ENCODE assay signal across 6 fruit fly cellular contexts in genomic region chrX:1392875-1393274, dm6.
A peak's percentile ranks its signal among the peaks of the same experiment; 100 is the strongest.
TF ChIP-seq lines count a peak whose summit lies in the region.

Gene Rilpl, plus strand, starts transcription at chrX:1393054.

- TF ChIP-seq CTCF in S2 (optimal IDR thresholded peaks at IDR 0.05; lab: Kevin White, UChicago): peak; percentile 22 to 26
- no peak for TF ChIP-seq CTCF in whole organism, embryonic (GFP tag; optimal IDR thresholded peaks at IDR 0.05; lab: Kevin White, UChicago)

TF ChIP-seq in whole organism, adult, 20 proteins besides CTCF, POLR2A, EP300 and RAD21 (continues in another document):
- TF ChIP-seq CG33017 (tag; optimal IDR thresholded peaks at IDR 0.05; lab: Kevin White, UChicago): no peak
- no peak for TF ChIP-seq CG7045 (GFP tag; optimal IDR thresholded peaks at IDR 0.05; lab: Kevin White, UChicago)
- TF ChIP-seq bab1 (GFP tag; optimal IDR thresholded peaks at IDR 0.05; lab: Kevin White, UChicago): peak; percentile 70
- peak; percentile 77 for TF ChIP-seq Crg-1 (GFP tag; optimal IDR thresholded peaks at IDR 0.05; lab: Kevin White, UChicago)
- TF ChIP-seq CG14711 (tag; optimal IDR thresholded peaks at IDR 0.05; lab: Kevin White, UChicago): peak; percentile 4
- peak; percentile 81 for TF ChIP-seq Mnt (GFP tag; optimal IDR thresholded peaks at IDR 0.05; lab: Kevin White, UChicago)
- no peak for TF ChIP-seq Clk (GFP tag; optimal IDR thresholded peaks at IDR 0.05; lab: Kevin White, UChicago)
- TF ChIP-seq CG7101 (tag; optimal IDR thresholded peaks at IDR 0.05; lab: Kevin White, UChicago): peak; percentile 62
- TF ChIP-seq CG5204 (GFP tag; optimal IDR thresholded peaks at IDR 0.05; lab: Kevin White, UChicago): no peak
- TF ChIP-seq kay (GFP tag; lab: Kevin White, UChicago; ENCODE audit: borderline replicate concordance): peak; percentile 69
- no peak for TF ChIP-seq cnc (optimal IDR thresholded peaks at IDR 0.05; lab: Kevin White, UChicago)
- peak; percentile 23 for TF ChIP-seq tj (GFP tag; optimal IDR thresholded peaks at IDR 0.05; lab: Kevin White, UChicago)
- TF ChIP-seq toe (GFP tag; optimal IDR thresholded peaks at IDR 0.05; lab: Kevin White, UChicago): peak; percentile 29
- peak; percentile 53 for TF ChIP-seq CG12768 (GFP tag; optimal IDR thresholded peaks at IDR 0.05; lab: Kevin White, UChicago)
- peak; percentile 69 for TF ChIP-seq CG1620 (GFP tag; optimal IDR thresholded peaks at IDR 0.05; lab: Kevin White, UChicago)
- peak; percentile 6 for TF ChIP-seq ovo (GFP tag; optimal IDR thresholded peaks at IDR 0.05; lab: Kevin White, UChicago)
- TF ChIP-seq CG11617 (GFP tag; optimal IDR thresholded peaks at IDR 0.05; lab: Kevin White, UChicago): no peak
- TF ChIP-seq pad (GFP tag; optimal IDR thresholded peaks at IDR 0.05; lab: Kevin White, UChicago): peak; percentile 57

TF ChIP-seq in whole organism, embryonic, 481 proteins besides CTCF, POLR2A, EP300 and RAD21 (continues in another document):
- TF ChIP-seq CG9817 (tag; optimal IDR thresholded peaks at IDR 0.05; lab: Kevin White, UChicago) (no peak), CG2712 (tag; optimal IDR thresholded peaks at IDR 0.05; lab: Kevin White, UChicago) (peak; percentile 15), CG12104 (GFP tag; optimal IDR thresholded peaks at IDR 0.05; lab: Kevin White, UChicago) (no peak), zfh2 (GFP tag; optimal IDR thresholded peaks at IDR 0.05; lab: Kevin White, UChicago) (peak; percentile 52), H15 (GFP tag; IDR thresholded peaks at IDR 0.05; lab: Robert Waterston, UW) (no peak), so (GFP tag; IDR thresholded peaks at IDR 0.05; lab: Robert Waterston, UW) (no peak), CG12071 (GFP tag; optimal IDR thresholded peaks at IDR 0.05; lab: Kevin White, UChicago) (no peak), Trl (optimal IDR thresholded peaks at IDR 0.05; lab: Kevin White, UChicago) (no peak), Trl (GFP tag; optimal IDR thresholded peaks at IDR 0.05; lab: Kevin White, UChicago) (peak; percentile 34), CG7357 (GFP tag; IDR thresholded peaks at IDR 0.05; lab: Robert Waterston, UW) (no peak), CG9215 (GFP tag; IDR thresholded peaks at IDR 0.05; lab: Robert Waterston, UW) (no peak), CG11695 (GFP tag; IDR thresholded peaks at IDR 0.05; lab: Robert Waterston, UW) (no peak), knrl (GFP tag; IDR thresholded peaks at IDR 0.05; lab: Robert Waterston, UW; ENCODE audit: partially characterized antibody) (peak; percentile 67), PHDP (tag; optimal IDR thresholded peaks at IDR 0.05; lab: Kevin White, UChicago) (peak; percentile 12), NFAT (GFP tag; IDR thresholded peaks at IDR 0.05; lab: Robert Waterston, UW) (peak; percentile 49), CG31365 (tag; optimal IDR thresholded peaks at IDR 0.05; lab: Kevin White, UChicago) (no peak), unc-4 (GFP tag; IDR thresholded peaks at IDR 0.05; lab: Robert Waterston, UW; ENCODE audit: partially characterized antibody) (peak; percentile 42; the same call in 1 of the 2 replicates), CG30431 (GFP tag; optimal IDR thresholded peaks at IDR 0.05; lab: Kevin White, UChicago) (no peak)

TF ChIP-seq in whole organism, prepupa, 60 proteins besides CTCF, POLR2A, EP300 and RAD21:
- TF ChIP-seq net (GFP tag; optimal IDR thresholded peaks at IDR 0.05; lab: Kevin White, UChicago) (peak; percentile 23), CG6854 (GFP tag; optimal IDR thresholded peaks at IDR 0.05; lab: Kevin White, UChicago) (peak; percentile 40), cyc (GFP tag; optimal IDR thresholded peaks at IDR 0.05; lab: Kevin White, UChicago) (peak; percentile 14), eg (GFP tag; IDR thresholded peaks at IDR 0.05; lab: Robert Waterston, UW) (0 out of 3 replicates have a peak, but pooled peaks have one; percentile 21), CG3919 (GFP tag; optimal IDR thresholded peaks at IDR 0.05; lab: Kevin White, UChicago) (peak; percentile 30), Lpt (GFP tag; optimal IDR thresholded peaks at IDR 0.05; lab: Kevin White, UChicago) (no peak), CG1621 (tag; optimal IDR thresholded peaks at IDR 0.05; lab: Kevin White, UChicago) (peak; percentile 63), ss (GFP tag; optimal IDR thresholded peaks at IDR 0.05; lab: Kevin White, UChicago) (peak; percentile 29 to 45), fkh (GFP tag; optimal IDR thresholded peaks at IDR 0.05; lab: Kevin White, UChicago) (peak; percentile 66), Eip75B (GFP tag; optimal IDR thresholded peaks at IDR 0.05; lab: Kevin White, UChicago) (peak; percentile 13), esn (GFP tag; optimal IDR thresholded peaks at IDR 0.05; lab: Kevin White, UChicago) (peak; percentile 27), Eip78C (GFP tag; lab: Kevin White, UChicago) (peak; percentile 7), CG7368 (GFP tag; optimal IDR thresholded peaks at IDR 0.05; lab: Kevin White, UChicago) (no peak), Blimp-1 (GFP tag; optimal IDR thresholded peaks at IDR 0.05; lab: Kevin White, UChicago) (no peak), lz (GFP tag; optimal IDR thresholded peaks at IDR 0.05; lab: Kevin White, UChicago) (peak; percentile 25), Sox14 (GFP tag; optimal IDR thresholded peaks at IDR 0.05; lab: Kevin White, UChicago) (peak; percentile 24)

TF ChIP-seq in whole organism, pupa, 21 proteins besides CTCF, POLR2A, EP300 and RAD21:
- no peak for TF ChIP-seq Pif1A (GFP tag; optimal IDR thresholded peaks at IDR 0.05; lab: Kevin White, UChicago)
- no peak for TF ChIP-seq CG10348 (GFP tag; IDR thresholded peaks at IDR 0.05; lab: Robert Waterston, UW)
- TF ChIP-seq CG32121 (GFP tag; IDR thresholded peaks at IDR 0.05; lab: Robert Waterston, UW): peak; percentile 22; the same call in 1 of the 2 replicates
- TF ChIP-seq Ets98B (GFP tag; IDR thresholded peaks at IDR 0.05; lab: Robert Waterston, UW): no peak; the same call in 1 of the 2 replicates
- peak; percentile 41; the same call in 1 of the 3 replicates for TF ChIP-seq CG4496 (GFP tag; IDR thresholded peaks at IDR 0.05; lab: Robert Waterston, UW)
- TF ChIP-seq CG17806 (tag; optimal IDR thresholded peaks at IDR 0.05; lab: Kevin White, UChicago): no peak
- no peak for TF ChIP-seq CG12605 (GFP tag; IDR thresholded peaks at IDR 0.05; lab: Robert Waterston, UW)
- TF ChIP-seq rn (GFP tag; IDR thresholded peaks at IDR 0.05; lab: Robert Waterston, UW): no peak
- no peak for TF ChIP-seq CG8301 (tag; optimal IDR thresholded peaks at IDR 0.05; lab: Kevin White, UChicago)
- TF ChIP-seq CG9948 (tag; optimal IDR thresholded peaks at IDR 0.05; lab: Kevin White, UChicago): no peak
- TF ChIP-seq EcR (GFP tag; optimal IDR thresholded peaks at IDR 0.05; lab: Kevin White, UChicago): no peak
- no peak for TF ChIP-seq CG13204 (GFP tag; optimal IDR thresholded peaks at IDR 0.05; lab: Kevin White, UChicago)
- no peak for TF ChIP-seq D1 (tag; optimal IDR thresholded peaks at IDR 0.05; lab: Kevin White, UChicago)
- TF ChIP-seq CG14655 (GFP tag; optimal IDR thresholded peaks at IDR 0.05; lab: Kevin White, UChicago): no peak
- TF ChIP-seq CG8159 (tag; optimal IDR thresholded peaks at IDR 0.05; lab: Kevin White, UChicago): no peak
- TF ChIP-seq CG34367 (tag; optimal IDR thresholded peaks at IDR 0.05; lab: Kevin White, UChicago): no peak
- TF ChIP-seq fd96Ca (GFP tag; IDR thresholded peaks at IDR 0.05; lab: Robert Waterston, UW): no peak

TF ChIP-seq in whole organism, wandering third instar larva, 38 proteins besides CTCF, POLR2A, EP300 and RAD21:
- no peak for TF ChIP-seq Rel (GFP tag; optimal IDR thresholded peaks at IDR 0.05; lab: Kevin White, UChicago)
- TF ChIP-seq Rel (tag; optimal IDR thresholded peaks at IDR 0.05; lab: Kevin White, UChicago): peak; percentile 48
- TF ChIP-seq N (GFP tag; optimal IDR thresholded peaks at IDR 0.05; lab: Kevin White, UChicago): no peak
- TF ChIP-seq Myc (optimal IDR thresholded peaks at IDR 0.05; lab: Kevin White, UChicago): no peak
- no peak for TF ChIP-seq Hr83 (GFP tag; optimal IDR thresholded peaks at IDR 0.05; lab: Kevin White, UChicago; ENCODE audit: poor library complexity, severe bottlenecking)
- TF ChIP-seq rgr (GFP tag; optimal IDR thresholded peaks at IDR 0.05; lab: Kevin White, UChicago): peak; percentile 50
- peak; percentile 22 for TF ChIP-seq fru (GFP tag; optimal IDR thresholded peaks at IDR 0.05; lab: Kevin White, UChicago)
- TF ChIP-seq dmrt93B (GFP tag; optimal IDR thresholded peaks at IDR 0.05; lab: Kevin White, UChicago): no peak
- peak; percentile 25 for TF ChIP-seq Sp1 (GFP tag; optimal IDR thresholded peaks at IDR 0.05; lab: Kevin White, UChicago)
- TF ChIP-seq lola (GFP tag; optimal IDR thresholded peaks at IDR 0.05; lab: Kevin White, UChicago): no peak
- no peak for TF ChIP-seq Mio (GFP tag; optimal IDR thresholded peaks at IDR 0.05; lab: Kevin White, UChicago)
- TF ChIP-seq tai (GFP tag; optimal IDR thresholded peaks at IDR 0.05; lab: Kevin White, UChicago): no peak
- no peak for TF ChIP-seq pan (optimal IDR thresholded peaks at IDR 0.05; lab: Kevin White, UChicago)
- TF ChIP-seq br (GFP tag; optimal IDR thresholded peaks at IDR 0.05; lab: Kevin White, UChicago): peak; percentile 34
- peak in 1 of 2 experiments; percentile 47 for TF ChIP-seq foxo (GFP tag; optimal IDR thresholded peaks at IDR 0.05; lab: Kevin White, UChicago)
- TF ChIP-seq Hr78 (GFP tag; optimal IDR thresholded peaks at IDR 0.05; lab: Kevin White, UChicago): no peak
- TF ChIP-seq h (GFP tag; optimal IDR thresholded peaks at IDR 0.05; lab: Kevin White, UChicago): peak; percentile 45
- peak; percentile 15 for TF ChIP-seq HLH106 (tag; optimal IDR thresholded peaks at IDR 0.05; lab: Kevin White, UChicago)
- TF ChIP-seq usp (GFP tag; optimal IDR thresholded peaks at IDR 0.05; lab: Kevin White, UChicago): no peak
- TF ChIP-seq Jra (GFP tag; optimal IDR thresholded peaks at IDR 0.05; lab: Kevin White, UChicago): peak; percentile 80
- TF ChIP-seq sage (GFP tag; optimal IDR thresholded peaks at IDR 0.05; lab: Kevin White, UChicago): no peak
- no peak for TF ChIP-seq CrebA (GFP tag; optimal IDR thresholded peaks at IDR 0.05; lab: Kevin White, UChicago; ENCODE audit: borderline replicate concordance)
